Worm (Caenorhabditis elegans): ENCODE measurements around the gene mrps-18.C.

- no peak for TF ChIP-seq lin-15B (tag; optimal IDR thresholded peaks at IDR 0.05)
- no peak for TF ChIP-seq egl-27 (tag; optimal IDR thresholded peaks at IDR 0.05)
- TF ChIP-seq ctbp-1 (GFP tag; IDR thresholded peaks at IDR 0.05) = no peak
- TF ChIP-seq mdl-1 (tag; optimal IDR thresholded peaks at IDR 0.05) = no peak
- TF ChIP-seq nhr-237 (tag; optimal IDR thresholded peaks at IDR 0.05) = no peak
These were observed 9.2 kb upstream of the mrps-18.C start for ce11 chrII:6726814-6727213.

Measured in whole organism, L4 larva.